Comparison of ENCODE assay signal across 2 worm cellular contexts in genomic region chrX:13687111-13687512, ce11.
TF ChIP-seq lines count a peak whose summit lies in the region.

No protein-coding gene starts in this region.

TF ChIP-seq in whole organism, L1 larva, 84 proteins besides CTCF, POLR2A, EP300 and RAD21 (continued from another document):
- TF ChIP-seq egl-13 (tag; optimal IDR thresholded peaks at IDR 0.05; lab: Kevin White, UChicago): no peak
- TF ChIP-seq nhr-19 (GFP tag; conservative IDR thresholded peaks at IDR 0.05; lab: Robert Waterston, UW): no peak; the same call in 1 of the 2 replicates
- no peak for TF ChIP-seq unc-62 (GFP tag; optimal IDR thresholded peaks at IDR 0.05; lab: Kevin White, UChicago)
- TF ChIP-seq dsc-1 (tag; optimal IDR thresholded peaks at IDR 0.05; lab: Kevin White, UChicago): peak; percentile 53
- peak; percentile 65 for TF ChIP-seq snu-23 (GFP tag; optimal IDR thresholded peaks at IDR 0.05; lab: Kevin White, UChicago)
- TF ChIP-seq ceh-63 (GFP tag; optimal IDR thresholded peaks at IDR 0.05; lab: Kevin White, UChicago): no peak
- peak; percentile 91 for TF ChIP-seq lin-14 (GFP tag; optimal IDR thresholded peaks at IDR 0.05; lab: Kevin White, UChicago)
- no peak for TF ChIP-seq nhr-11 (tag; optimal IDR thresholded peaks at IDR 0.05; lab: Kevin White, UChicago)
- peak in 1 of 2 experiments; percentile 49 for TF ChIP-seq ztf-11 (tag; optimal IDR thresholded peaks at IDR 0.05; lab: Kevin White, UChicago)
- TF ChIP-seq isw-1 (GFP tag; IDR thresholded peaks at IDR 0.05; lab: Robert Waterston, UW): peak; percentile 29
- no peak for TF ChIP-seq lin-35 (GFP tag; optimal IDR thresholded peaks at IDR 0.05; lab: Kevin White, UChicago)
- TF ChIP-seq zag-1 (tag; optimal IDR thresholded peaks at IDR 0.05; lab: Kevin White, UChicago): no peak
- TF ChIP-seq zip-4 (GFP tag; optimal IDR thresholded peaks at IDR 0.05; lab: Kevin White, UChicago): peak; percentile 82
- peak; percentile 70 for TF ChIP-seq nhr-71 (tag; optimal IDR thresholded peaks at IDR 0.05; lab: Kevin White, UChicago)
- no peak for TF ChIP-seq C04F5.9 (tag; optimal IDR thresholded peaks at IDR 0.05; lab: Kevin White, UChicago)
- TF ChIP-seq nhr-85 (tag; lab: Kevin White, UChicago): peak; percentile 50
- TF ChIP-seq elt-2 (tag; optimal IDR thresholded peaks at IDR 0.05; lab: Kevin White, UChicago): no peak
- TF ChIP-seq efl-1 (optimal IDR thresholded peaks at IDR 0.05; lab: Kevin White, UChicago): peak in 1 of 2 experiments; percentile 37
- no peak for TF ChIP-seq efl-1 (GFP tag; optimal IDR thresholded peaks at IDR 0.05 in 1 of 2; lab: Kevin White, UChicago)
- peak; percentile 5 for TF ChIP-seq jun-1 (tag; optimal IDR thresholded peaks at IDR 0.05; lab: Kevin White, UChicago)
- peak; percentile 59 for TF ChIP-seq skn-1 (tag; optimal IDR thresholded peaks at IDR 0.05; lab: Kevin White, UChicago)

TF ChIP-seq in whole organism, young adult, 124 proteins besides CTCF, POLR2A, EP300 and RAD21 (continued from another document):
- TF ChIP-seq madf-10 (tag; optimal IDR thresholded peaks at IDR 0.05; lab: Kevin White, UChicago) (no peak), ztf-22 (GFP tag; optimal IDR thresholded peaks at IDR 0.05; lab: Kevin White, UChicago) (no peak), lsy-27 (tag; optimal IDR thresholded peaks at IDR 0.05; lab: Kevin White, UChicago; ENCODE audit: borderline replicate concordance, insufficient read depth) (no peak), madf-6 (GFP tag; IDR thresholded peaks at IDR 0.05; lab: Robert Waterston, UW) (no peak)
